Worm (Caenorhabditis elegans) whole organism, L1 larva: ENCODE data around the gene D1054.5.

ENCODE experiments used
- C16A3.4 ChIP-seq: fragments of 150-350 bp; optimal IDR thresholded peaks from 2 replicates; lab custom pipeline; 2014; ENCODE audit warnings: missing biosample characterization, missing genetic modification characterization
- F16B12.6 ChIP-seq: fragments of 150-350 bp; optimal IDR thresholded peaks from 2 replicates; lab custom pipeline; 2014; ENCODE audit warnings: missing biosample characterization, missing genetic modification characterization
- aha-1 ChIP-seq: fragments of 150-350 bp; optimal IDR thresholded peaks from 2 replicates; lab custom pipeline; 2014; ENCODE audit warnings: missing biosample characterization, missing genetic modification characterization
- aly-2 ChIP-seq: fragments of 150-350 bp; optimal IDR thresholded peaks from 2 replicates; lab custom pipeline; 2014; ENCODE audit warnings: missing biosample characterization, missing genetic modification characterization
- ama-1 ChIP-seq: fragments of 150-350 bp; optimal IDR thresholded peaks from 2 replicates; lab custom pipeline; 2014
- blmp-1 ChIP-seq: fragments of 150-350 bp; optimal IDR thresholded peaks from 2 replicates; lab custom pipeline; 2014; ENCODE audit warnings: missing biosample characterization, missing genetic modification characterization
- ceh-8 ChIP-seq: fragments of 200-800 bp; sonication (Bioruptor generic); optimal IDR thresholded peaks from 2 replicates; lab custom pipeline; 2018; ENCODE audit warnings: mild to moderate bottlenecking, missing genetic modification characterization, moderate library complexity, missing compliant biosample characterization
- ceh-90 ChIP-seq: sonication (generic microtip); optimal IDR thresholded peaks from 2 replicates; lab custom pipeline; 2016; ENCODE audit warnings: missing genetic modification characterization, missing compliant biosample characterization
- dsc-1 ChIP-seq: sonication (generic microtip); optimal IDR thresholded peaks from 2 replicates; lab custom pipeline; 2016; ENCODE audit warnings: mild to moderate bottlenecking, missing genetic modification characterization, missing compliant biosample characterization
- elt-2 ChIP-seq: sonication (generic microtip); optimal IDR thresholded peaks from 2 replicates; lab custom pipeline; 2016; ENCODE audit warnings: missing genetic modification characterization, mild to moderate bottlenecking, inconsistent platforms, missing compliant biosample characterization, missing genetic modification reagents
- elt-3 ChIP-seq, 6 experiments: fragments of 150-350 bp in 1 of 6; sonication (generic microtip); optimal IDR thresholded peaks; 2 replicates each; lab custom pipeline; 2017 to 2018; ENCODE audit warnings: missing biosample characterization in 6 of 6, missing genetic modification characterization in 6 of 6, inconsistent platforms in 1 of 6
- ets-5 ChIP-seq: fragments of 200-800 bp; sonication (Bioruptor generic); IDR thresholded peaks from 2 replicates; pipeline ENCODE4 v1.3.6; 2022; ENCODE audit warnings: missing genetic modification characterization, missing compliant biosample characterization
- fkh-4 ChIP-seq: sonication (generic microtip); optimal IDR thresholded peaks from 2 replicates; lab custom pipeline; 2016; ENCODE audit warnings: missing compliant biosample characterization, missing genetic modification characterization, borderline replicate concordance
- fkh-8 ChIP-seq: sonication (generic microtip); optimal IDR thresholded peaks from 2 replicates; lab custom pipeline; 2016; ENCODE audit warnings: mild to moderate bottlenecking, missing genetic modification characterization, missing compliant biosample characterization
- fos-1 ChIP-seq: fragments of 150-350 bp; optimal IDR thresholded peaks from 2 replicates; lab custom pipeline; 2014; ENCODE audit warnings: missing biosample characterization, missing genetic modification characterization
- grh-1 ChIP-seq: fragments of 200-800 bp; sonication (Bioruptor generic); IDR thresholded peaks from 2 replicates; pipeline ENCODE4 v1.3.6; 2022; ENCODE audit warnings: missing genetic modification reagents, missing genetic modification characterization, missing compliant biosample characterization
- hlh-4 ChIP-seq: sonication (generic microtip); optimal IDR thresholded peaks from 2 replicates; lab custom pipeline; 2016; ENCODE audit warnings: mild to moderate bottlenecking, missing genetic modification characterization, missing compliant biosample characterization
- hpl-2 ChIP-seq: fragments of 150-350 bp; optimal IDR thresholded peaks from 2 replicates; lab custom pipeline; 2014; ENCODE audit warnings: missing biosample characterization, missing genetic modification reagents, missing genetic modification characterization
- isw-1 ChIP-seq: fragments of 200-800 bp; sonication (Bioruptor generic); IDR thresholded peaks from 2 replicates; pipeline ENCODE4 v1.3.6; 2022; ENCODE audit warnings: missing genetic modification characterization, missing compliant biosample characterization
- jun-1 ChIP-seq: fragments of 150-350 bp; optimal IDR thresholded peaks from 2 replicates; lab custom pipeline; 2014; ENCODE audit warnings: missing biosample characterization, missing genetic modification reagents, missing genetic modification characterization
- lin-13 ChIP-seq: fragments of 150-350 bp; optimal IDR thresholded peaks from 2 replicates; lab custom pipeline; 2014; ENCODE audit warnings: missing biosample characterization, missing genetic modification reagents, missing genetic modification characterization
- lin-14 ChIP-seq: fragments of 200-800 bp; sonication (Bioruptor generic); optimal IDR thresholded peaks from 2 replicates; lab custom pipeline; 2018; ENCODE audit warnings: mild to moderate bottlenecking, missing genetic modification characterization, moderate library complexity, missing compliant biosample characterization
- lin-35 ChIP-seq, 2 experiments: fragments of 150-350 bp; optimal IDR thresholded peaks; 2 replicates each; lab custom pipeline; 2014; ENCODE audit warnings: missing biosample characterization in 2 of 2, missing genetic modification characterization in 2 of 2, missing genetic modification reagents in 2 of 2
- lin-39 ChIP-seq: fragments of 150-350 bp; optimal IDR thresholded peaks from 2 replicates; lab custom pipeline; 2014; ENCODE audit warnings: missing biosample characterization, missing genetic modification reagents, missing genetic modification characterization
- lir-3 ChIP-seq: sonication (generic microtip); optimal IDR thresholded peaks from 2 replicates; lab custom pipeline; 2016; ENCODE audit warnings: mild to moderate bottlenecking, missing genetic modification characterization, moderate library complexity, missing compliant biosample characterization; ENCODE audit not compliant: poor library complexity
- lsy-2 ChIP-seq, 2 experiments: fragments of 150-350 bp; optimal IDR thresholded peaks; 2 replicates each; lab custom pipeline; 2014; ENCODE audit warnings: missing biosample characterization in 2 of 2, missing genetic modification characterization in 2 of 2
- mdl-1 ChIP-seq, 2 experiments: fragments of 150-350 bp; optimal IDR thresholded peaks; 2 replicates each; lab custom pipeline; 2014 to 2017; ENCODE audit warnings: missing biosample characterization in 2 of 2, missing genetic modification characterization in 2 of 2, inconsistent platforms in 1 of 2
- nhr-19 ChIP-seq: fragments of 200-800 bp; sonication (Bioruptor generic); conservative IDR thresholded peaks from 2 replicates; pipeline ENCODE4 v1.3.6; 2022; ENCODE audit warnings: missing genetic modification characterization, missing compliant biosample characterization
- nhr-20 ChIP-seq: sonication (generic microtip); optimal IDR thresholded peaks from 2 replicates; lab custom pipeline; 2016; ENCODE audit warnings: mild to moderate bottlenecking, missing genetic modification characterization, missing compliant biosample characterization
- nhr-237 ChIP-seq: fragments of 150-350 bp; optimal IDR thresholded peaks from 2 replicates; lab custom pipeline; 2014; ENCODE audit warnings: missing biosample characterization, missing genetic modification characterization
- nhr-28 ChIP-seq: fragments of 150-350 bp; optimal IDR thresholded peaks from 2 replicates; lab custom pipeline; 2014; ENCODE audit warnings: missing biosample characterization, missing genetic modification characterization
- nhr-47 ChIP-seq: sonication (generic microtip); optimal IDR thresholded peaks from 2 replicates; lab custom pipeline; 2016; ENCODE audit warnings: mild to moderate bottlenecking, missing genetic modification characterization, moderate library complexity, missing compliant biosample characterization
- nhr-77 ChIP-seq: fragments of 150-350 bp; optimal IDR thresholded peaks from 2 replicates; lab custom pipeline; 2014; ENCODE audit warnings: missing biosample characterization, missing genetic modification characterization
- nhr-84 ChIP-seq: sonication (generic microtip); optimal IDR thresholded peaks from 2 replicates; lab custom pipeline; 2017; ENCODE audit warnings: missing biosample characterization, missing genetic modification characterization
- nhr-85 ChIP-seq: sonication (generic microtip); peaks from one replicate; lab custom pipeline; 2016; ENCODE audit warnings: missing genetic modification characterization, inconsistent platforms, missing compliant biosample characterization
- nhr-90 ChIP-seq: sonication (generic microtip); optimal IDR thresholded peaks from 2 replicates; lab custom pipeline; 2016; ENCODE audit warnings: mild to moderate bottlenecking, missing genetic modification characterization, missing compliant biosample characterization; ENCODE audit not compliant: poor library complexity
- pag-3 ChIP-seq: sonication (generic microtip); optimal IDR thresholded peaks from 2 replicates; lab custom pipeline; 2017; ENCODE audit warnings: missing genetic modification characterization, mild to moderate bottlenecking, missing compliant biosample characterization, antibody characterized with exemption, borderline replicate concordance; ENCODE audit not compliant: insufficient read depth
- pqm-1 ChIP-seq: sonication (generic microtip); optimal IDR thresholded peaks from 3 replicates; lab custom pipeline; 2017; ENCODE audit warnings: missing biosample characterization, missing genetic modification characterization
- rnt-1 ChIP-seq: sonication (generic microtip); optimal IDR thresholded peaks from 2 replicates; lab custom pipeline; 2016; ENCODE audit warnings: mild to moderate bottlenecking, missing genetic modification characterization, moderate library complexity, missing compliant biosample characterization
- sox-4 ChIP-seq: sonication (generic microtip); optimal IDR thresholded peaks from 2 replicates; lab custom pipeline; 2016; ENCODE audit warnings: missing genetic modification characterization, missing compliant biosample characterization
- sup-37 ChIP-seq: fragments of 200-800 bp; sonication (Bioruptor generic); optimal IDR thresholded peaks from 2 replicates; lab custom pipeline; 2018; ENCODE audit warnings: mild to moderate bottlenecking, missing genetic modification characterization, missing compliant biosample characterization
- tbx-2 ChIP-seq: sonication (generic microtip); optimal IDR thresholded peaks from 2 replicates; lab custom pipeline; 2016; ENCODE audit warnings: missing genetic modification characterization, missing compliant biosample characterization
- tlp-1 ChIP-seq: fragments of 150-350 bp; optimal IDR thresholded peaks from 2 replicates; lab custom pipeline; 2014; ENCODE audit warnings: missing biosample characterization, missing genetic modification characterization
- unc-130 ChIP-seq: fragments of 150-350 bp; optimal IDR thresholded peaks from 2 replicates; lab custom pipeline; 2017; ENCODE audit warnings: missing biosample characterization, missing genetic modification characterization, inconsistent platforms
- unc-30 ChIP-seq: sonication (generic microtip); optimal IDR thresholded peaks from 2 replicates; lab custom pipeline; 2017; ENCODE audit warnings: missing biosample characterization, missing genetic modification characterization
- unc-98 ChIP-seq: fragments of 200-800 bp; sonication (Bioruptor generic); IDR thresholded peaks from 2 replicates; pipeline ENCODE4 v1.3.6; 2022; ENCODE audit warnings: missing genetic modification characterization, missing compliant biosample characterization
- vab-15 ChIP-seq: sonication (generic microtip); optimal IDR thresholded peaks from 2 replicates; lab custom pipeline; 2017; ENCODE audit warnings: missing genotype, mild to moderate bottlenecking, missing genetic modification characterization, missing compliant biosample characterization
- zip-4 ChIP-seq: fragments of 200-800 bp; sonication (Bioruptor generic); optimal IDR thresholded peaks from 2 replicates; lab custom pipeline; 2018; ENCODE audit warnings: mild to moderate bottlenecking, missing genetic modification characterization, moderate library complexity, missing compliant biosample characterization
- ztf-4 ChIP-seq: fragments of 150-350 bp; optimal IDR thresholded peaks from 2 replicates; lab custom pipeline; 2014; ENCODE audit warnings: missing biosample characterization, missing genetic modification characterization

D1054.5 gene

ce11 chrV:10773216-10773615 is 3.2 kb downstream of the D1054.5 start:
- TF ChIP-seq grh-1: no peak
- peak; percentile 19 for TF ChIP-seq nhr-85 (tag; lab: Kevin White, UChicago)

DNA sequence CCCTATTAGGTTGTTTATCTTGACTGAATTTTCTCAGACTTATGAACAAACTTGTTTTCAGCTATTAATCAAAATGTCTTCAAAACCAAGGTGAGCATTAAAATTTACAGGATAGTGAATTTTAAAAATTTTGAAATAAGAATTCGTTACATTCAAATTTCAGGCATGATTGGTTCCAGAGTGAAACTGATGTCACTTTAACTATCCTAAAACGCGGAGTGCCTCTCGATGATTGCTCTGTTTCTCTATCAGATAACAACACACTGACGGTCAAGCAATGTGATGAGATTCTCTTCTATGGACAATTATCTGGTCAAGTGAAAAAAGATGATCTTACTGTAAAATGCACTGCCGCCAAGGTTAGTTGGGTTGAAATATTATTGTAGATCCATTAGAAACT is 5.0 kb downstream of the D1054.5 start, which contains the start of gene D1054.3:
TSS of gene D1054.3 (plus strand) at position 62 of the 400 bp plus-strand sequence.
- TF ChIP-seq sox-4 (tag; lab: Kevin White, UChicago): no peak
- no peak for TF ChIP-seq lsy-2 (tag; optimal IDR thresholded peaks at IDR 0.05; lab: Kevin White, UChicago)
- no peak for TF ChIP-seq tlp-1
- TF ChIP-seq ets-5 (GFP tag; lab: Robert Waterston, UW): no peak
- no peak for TF ChIP-seq hpl-2 (GFP tag; lab: Kevin White, UChicago)
- TF ChIP-seq nhr-85 (tag; lab: Kevin White, UChicago): no peak
- TF ChIP-seq ztf-4: no peak
- TF ChIP-seq sup-37 (GFP tag; lab: Kevin White, UChicago): no peak
- TF ChIP-seq unc-130 (tag; lab: Kevin White, UChicago): no peak
- no peak for TF ChIP-seq nhr-19 (GFP tag; lab: Robert Waterston, UW)
- TF ChIP-seq nhr-90 (tag; lab: Kevin White, UChicago): no peak
- TF ChIP-seq nhr-20: no peak
- no peak for TF ChIP-seq elt-3 (tag; optimal IDR thresholded peaks at IDR 0.05; lab: Kevin White, UChicago)
- TF ChIP-seq rnt-1 (tag; lab: Kevin White, UChicago): no peak

DNA sequence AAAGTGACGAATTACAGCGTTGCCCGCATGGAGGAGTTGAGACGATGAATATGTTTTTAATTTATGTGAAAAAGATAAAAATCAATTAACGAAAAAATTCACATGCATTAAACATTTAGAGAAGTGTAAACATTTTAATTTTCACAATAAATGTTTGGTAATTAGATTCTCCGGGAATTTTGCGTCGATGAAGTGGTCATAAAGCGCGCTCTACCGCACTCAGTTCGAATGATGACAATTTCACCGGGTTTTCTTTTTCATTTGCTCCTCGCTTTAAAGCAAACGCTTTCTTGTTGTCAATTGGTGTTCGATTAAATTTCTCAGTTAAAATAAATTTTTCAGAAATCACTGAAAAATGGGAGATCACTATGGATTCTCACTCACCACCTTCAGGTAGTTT is 6.4 kb downstream of the D1054.5 start, which contains the start of the genes D1054.1 and pas-2:
TSS of gene D1054.1 (minus strand) at position 192 of the 400 bp plus-strand sequence.
TSS of gene pas-2 (plus strand) at position 343 of the 400 bp plus-strand sequence.
- TF ChIP-seq nhr-84: no peak
- no peak for TF ChIP-seq C16A3.4 (tag; lab: Kevin White, UChicago)
- no peak for TF ChIP-seq nhr-47 (tag; lab: Kevin White, UChicago)
- TF ChIP-seq dsc-1 (tag; lab: Kevin White, UChicago): no peak
- TF ChIP-seq pqm-1 (tag; lab: Kevin White, UChicago): no peak
- no peak for TF ChIP-seq rnt-1 (tag; lab: Kevin White, UChicago)
- TF ChIP-seq lin-39 (tag; lab: Kevin White, UChicago): no peak
- TF ChIP-seq fkh-8: no peak
- TF ChIP-seq ceh-8 (GFP tag; lab: Kevin White, UChicago): no peak
- TF ChIP-seq nhr-237 (tag; lab: Kevin White, UChicago): no peak
- TF ChIP-seq F16B12.6 (tag; lab: Kevin White, UChicago): no peak
- no peak for TF ChIP-seq unc-130 (tag; lab: Kevin White, UChicago)
- TF ChIP-seq tlp-1: no peak
- TF ChIP-seq fkh-4: no peak
- no peak for TF ChIP-seq elt-3 (tag; optimal IDR thresholded peaks at IDR 0.05; lab: Kevin White, UChicago)
- TF ChIP-seq tbx-2 (tag; lab: Kevin White, UChicago): no peak
- TF ChIP-seq ets-5 (GFP tag; lab: Robert Waterston, UW): no peak
- TF ChIP-seq unc-30 (tag; lab: Kevin White, UChicago): no peak
- TF ChIP-seq aha-1: no peak
- no peak for TF ChIP-seq elt-2 (tag; lab: Kevin White, UChicago)
- TF ChIP-seq zip-4 (GFP tag; lab: Kevin White, UChicago): no peak
- TF ChIP-seq ama-1 (lab: Kevin White, UChicago): no peak
- TF ChIP-seq lir-3 (tag; lab: Kevin White, UChicago): no peak
- TF ChIP-seq mdl-1 (tag; optimal IDR thresholded peaks at IDR 0.05; lab: Kevin White, UChicago): no peak
- no peak for TF ChIP-seq nhr-28 (tag; lab: Kevin White, UChicago)
- peak; percentile 45 for TF ChIP-seq blmp-1
- TF ChIP-seq grh-1: no peak
- no peak for TF ChIP-seq jun-1 (tag; lab: Kevin White, UChicago)
- TF ChIP-seq sup-37 (GFP tag; lab: Kevin White, UChicago): no peak
- no peak for TF ChIP-seq sox-4 (tag; lab: Kevin White, UChicago)
- no peak for TF ChIP-seq nhr-77
- no peak for TF ChIP-seq aly-2 (tag; lab: Kevin White, UChicago)
- no peak for TF ChIP-seq isw-1 (GFP tag; lab: Robert Waterston, UW)
- peak; percentile 22 to 34 for TF ChIP-seq lin-35 (GFP tag; optimal IDR thresholded peaks at IDR 0.05; lab: Kevin White, UChicago)
- TF ChIP-seq hlh-4 (tag; lab: Kevin White, UChicago): no peak
- TF ChIP-seq nhr-20: no peak
- TF ChIP-seq unc-98 (GFP tag; lab: Robert Waterston, UW): no peak
- peak; percentile 54 for TF ChIP-seq lin-14 (GFP tag; lab: Kevin White, UChicago)
- TF ChIP-seq lin-13 (GFP tag; lab: Kevin White, UChicago): no peak
- no peak for TF ChIP-seq fos-1
- no peak for TF ChIP-seq pag-3 (tag; lab: Kevin White, UChicago)
- no peak for TF ChIP-seq ceh-90 (tag; lab: Kevin White, UChicago)
- TF ChIP-seq vab-15 (tag; lab: Kevin White, UChicago): no peak
